Fruit fly (Drosophila melanogaster) whole organism, wandering third instar larva: Measurements from ENCODE around the gene Shc.

Source experiments
- Abd-B ChIP-seq: fragments of >200 bp; optimal IDR thresholded peaks from 2 replicates; lab custom pipeline; 2017; ENCODE audit warnings: missing biosample characterization, missing genetic modification characterization
- CG32264 ChIP-seq: fragments of 200-800 bp; sonication (Bioruptor generic); optimal IDR thresholded peaks from 2 replicates; lab custom pipeline; 2016; ENCODE audit warnings: missing biosample characterization, missing genetic modification characterization
- CG9705 ChIP-seq: fragments of 200-800 bp; sonication (Bioruptor generic); optimal IDR thresholded peaks from 2 replicates; lab custom pipeline; 2018; ENCODE audit warnings: missing biosample characterization, mild to moderate bottlenecking, missing genetic modification characterization
- CrebA ChIP-seq: fragments of 200-800 bp; sonication (Bioruptor generic); optimal IDR thresholded peaks from 2 replicates; lab custom pipeline; 2016; ENCODE audit warnings: missing biosample characterization, mild to moderate bottlenecking, missing genetic modification characterization, borderline replicate concordance
- Dfd ChIP-seq: fragments of >200 bp; optimal IDR thresholded peaks from 2 replicates; lab custom pipeline; 2017; ENCODE audit warnings: missing biosample characterization, missing genetic modification characterization
- Dif ChIP-seq: fragments of 200-275, 200-300 bp; sonication (Bioruptor generic); optimal IDR thresholded peaks from 2 replicates; lab custom pipeline; 2018; ENCODE audit warnings: missing biosample characterization, missing genetic modification characterization; ENCODE audit not compliant: partially characterized antibody
- GATAd ChIP-seq: sonication (Bioruptor generic); optimal IDR thresholded peaks from 2 replicates; lab custom pipeline; 2016; ENCODE audit warnings: missing biosample characterization, missing genetic modification characterization
- HLH106 ChIP-seq: fragments of 200-800 bp; optimal IDR thresholded peaks from 3 replicates; lab custom pipeline; 2019; ENCODE audit warnings: missing biosample characterization, mild to moderate bottlenecking, missing genetic modification characterization, moderate library complexity
- Hnf4 ChIP-seq: fragments of 200-800 bp; sonication (Bioruptor generic); optimal IDR thresholded peaks from 2 replicates; lab custom pipeline; 2016; ENCODE audit warnings: missing biosample characterization, mild to moderate bottlenecking, missing genetic modification characterization
- Hr78 ChIP-seq: fragments of >200 bp; optimal IDR thresholded peaks from 2 replicates; lab custom pipeline; 2017; ENCODE audit warnings: missing biosample characterization, missing genetic modification characterization
- Hr83 ChIP-seq: fragments of 200-300 bp; sonication (Bioruptor generic); optimal IDR thresholded peaks from 2 replicates; lab custom pipeline; 2016; ENCODE audit warnings: missing biosample characterization, mild to moderate bottlenecking, missing genetic modification characterization, moderate library complexity; ENCODE audit not compliant: poor library complexity, severe bottlenecking
- Jra ChIP-seq: sonication (Bioruptor generic); optimal IDR thresholded peaks from 2 replicates; lab custom pipeline; 2016; ENCODE audit warnings: missing biosample characterization, missing genetic modification characterization
- Mio ChIP-seq: sonication (Bioruptor generic); optimal IDR thresholded peaks from 2 replicates; lab custom pipeline; 2016; ENCODE audit warnings: missing biosample characterization, missing genetic modification characterization
- Myc ChIP-seq: fragments of >200 bp; optimal IDR thresholded peaks from 2 replicates; lab custom pipeline; 2017
- N ChIP-seq: fragments of >200 bp; optimal IDR thresholded peaks from 2 replicates; lab custom pipeline; 2018; ENCODE audit warnings: missing biosample characterization, missing external identifiers, missing genetic modification characterization
- OdsH ChIP-seq: fragments of 200-800 bp; sonication (Bioruptor generic); optimal IDR thresholded peaks from 2 replicates; lab custom pipeline; 2016; ENCODE audit warnings: missing biosample characterization, mild to moderate bottlenecking, missing genetic modification characterization
- Rel ChIP-seq, 2 experiments: fragments of 200-800 bp; sonication (Bioruptor generic) in 1 of 2; optimal IDR thresholded peaks; 2 replicates in 1 of 2; 3 replicates in 1 of 2; lab custom pipeline; 2016 to 2019; ENCODE audit warnings: mild to moderate bottlenecking in 2 of 2, missing biosample characterization in 2 of 2, missing genetic modification characterization in 2 of 2, moderate library complexity in 1 of 2
- Sp1 ChIP-seq: fragments of 200-800 bp; sonication (Bioruptor generic); optimal IDR thresholded peaks from 3 replicates; lab custom pipeline; 2019; ENCODE audit warnings: missing biosample characterization, mild to moderate bottlenecking, missing genetic modification characterization, moderate library complexity
- Vsx2 ChIP-seq: fragments of 200-300, 225-300 bp; sonication (Bioruptor generic); optimal IDR thresholded peaks from 2 replicates; lab custom pipeline; 2018; ENCODE audit warnings: missing biosample characterization, missing genetic modification characterization; ENCODE audit not compliant: partially characterized antibody
- br ChIP-seq: fragments of 200-800 bp; sonication (Bioruptor generic); optimal IDR thresholded peaks from 2 replicates; lab custom pipeline; 2016; ENCODE audit warnings: missing biosample characterization, missing genetic modification characterization
- brk ChIP-seq: fragments of 200-800 bp; sonication (Bioruptor generic); optimal IDR thresholded peaks from 2 replicates; lab custom pipeline; 2016; ENCODE audit warnings: missing biosample characterization, mild to moderate bottlenecking, missing genetic modification characterization
- dl ChIP-seq, 2 experiments: fragments of 175-275, 200-275 bp in 1 of 2; fragments of 200-275 bp in 1 of 2; sonication (Bioruptor generic); optimal IDR thresholded peaks; lab custom pipeline; 2018; ENCODE audit warnings: mild to moderate bottlenecking in 2 of 2, missing biosample characterization in 2 of 2, missing genetic modification characterization in 2 of 2, moderate library complexity in 2 of 2; ENCODE audit not compliant: partially characterized antibody in 2 of 2, insufficient read depth in 1 of 2
- dmrt93B ChIP-seq: fragments of 200-800 bp; sonication (Bioruptor generic); optimal IDR thresholded peaks from 2 replicates; lab custom pipeline; 2018; ENCODE audit warnings: missing biosample characterization, mild to moderate bottlenecking, missing genetic modification characterization
- dsf ChIP-seq: sonication (Bioruptor generic); optimal IDR thresholded peaks from 2 replicates; lab custom pipeline; 2016; ENCODE audit warnings: missing biosample characterization, missing genetic modification characterization, borderline replicate concordance
- ey ChIP-seq: fragments of 200-800 bp; sonication (Bioruptor generic); optimal IDR thresholded peaks from 2 replicates; lab custom pipeline; 2016; ENCODE audit warnings: missing biosample characterization, missing genetic modification characterization
- foxo ChIP-seq, 2 experiments: fragments of 200-800 bp; sonication (Bioruptor generic); optimal IDR thresholded peaks; 2 replicates in 1 of 2; 3 replicates in 1 of 2; lab custom pipeline; 2016 to 2017; ENCODE audit warnings: missing biosample characterization in 2 of 2, missing genetic modification characterization in 2 of 2
- fru ChIP-seq: fragments of 200-800 bp; sonication (Bioruptor generic); optimal IDR thresholded peaks from 3 replicates; lab custom pipeline; 2016; ENCODE audit warnings: missing biosample characterization, mild to moderate bottlenecking, missing genetic modification characterization
- h ChIP-seq: fragments of 200-800 bp; sonication (Bioruptor generic); optimal IDR thresholded peaks from 3 replicates; lab custom pipeline; 2016; ENCODE audit warnings: missing biosample characterization, mild to moderate bottlenecking, missing genetic modification characterization
- jim ChIP-seq: fragments of 175-275, 200-325 bp; sonication (Bioruptor generic); optimal IDR thresholded peaks from 2 replicates; lab custom pipeline; 2016; ENCODE audit warnings: missing biosample characterization, mild to moderate bottlenecking, missing genetic modification characterization
- lola ChIP-seq: fragments of >200 bp; optimal IDR thresholded peaks from 2 replicates; lab custom pipeline; 2017; ENCODE audit warnings: missing biosample characterization, missing genetic modification characterization
- pan ChIP-seq: fragments of >200 bp; optimal IDR thresholded peaks from 2 replicates; lab custom pipeline; 2017
- psq ChIP-seq: fragments of 200-800 bp; sonication (Bioruptor generic); optimal IDR thresholded peaks from 3 replicates; lab custom pipeline; 2017; ENCODE audit warnings: missing biosample characterization, mild to moderate bottlenecking, missing genetic modification characterization, moderate library complexity
- rgr ChIP-seq: fragments of 200-800 bp; sonication (Bioruptor generic); optimal IDR thresholded peaks from 3 replicates; lab custom pipeline; 2016; ENCODE audit warnings: missing biosample characterization, mild to moderate bottlenecking, missing genetic modification characterization
- sage ChIP-seq: fragments of 200-800 bp; sonication (Bioruptor generic); optimal IDR thresholded peaks from 2 replicates; lab custom pipeline; 2016; ENCODE audit warnings: missing biosample characterization, mild to moderate bottlenecking, missing genetic modification characterization
- sv ChIP-seq: fragments of 200-800 bp; sonication (Bioruptor generic); optimal IDR thresholded peaks from 3 replicates; lab custom pipeline; 2016; ENCODE audit warnings: missing biosample characterization, missing genetic modification characterization
- tai ChIP-seq: sonication (Bioruptor generic); optimal IDR thresholded peaks from 2 replicates; lab custom pipeline; 2016; ENCODE audit warnings: missing biosample characterization, missing genetic modification characterization
- usp ChIP-seq: fragments of >200 bp; optimal IDR thresholded peaks from 2 replicates; lab custom pipeline; 2017; ENCODE audit warnings: missing biosample characterization, missing genetic modification characterization
- woc ChIP-seq: sonication (Bioruptor generic); optimal IDR thresholded peaks from 2 replicates; lab custom pipeline; 2016; ENCODE audit warnings: missing biosample characterization, mild to moderate bottlenecking, missing genetic modification characterization

The Shc gene

dm6 chr3L:9455819-9456388, 29.1 kb downstream of the Shc start, which contains the start of the genes phol and CG3552:
Gene phol, minus strand, starts transcription at chr3L:9456281.
Gene CG3552, plus strand, starts transcription at chr3L:9456318.
- TF ChIP-seq psq (no peak), sv (no peak), Vsx2 (GFP tag; lab: Kevin White, UChicago) (no peak), Hnf4 (GFP tag; lab: Kevin White, UChicago) (no peak), foxo (GFP tag; optimal IDR thresholded peaks at IDR 0.05; lab: Kevin White, UChicago) (peak in 1 of 2 experiments; percentile 3), Dfd (GFP tag; lab: Kevin White, UChicago) (no peak), h (no peak), Hr83 (GFP tag; lab: Kevin White, UChicago) (no peak), Sp1 (GFP tag; lab: Kevin White, UChicago) (peak; percentile 26), brk (GFP tag; lab: Kevin White, UChicago) (no peak), br (no peak), usp (no peak), CG32264 (no peak), Mio (GFP tag; lab: Kevin White, UChicago) (no peak), dmrt93B (GFP tag; lab: Kevin White, UChicago) (no peak), dsf (GFP tag; lab: Kevin White, UChicago) (no peak), Hr78 (GFP tag; lab: Kevin White, UChicago) (no peak), rgr (GFP tag; lab: Kevin White, UChicago) (peak; percentile 7), HLH106 (peak; percentile 2), pan (lab: Kevin White, UChicago) (no peak), Myc (peak; percentile 9), Abd-B (GFP tag; lab: Kevin White, UChicago) (no peak), tai (GFP tag; lab: Kevin White, UChicago) (no peak), Rel (GFP tag; optimal IDR thresholded peaks at IDR 0.05; lab: Kevin White, UChicago) (no peak), Rel (tag; optimal IDR thresholded peaks at IDR 0.05; lab: Kevin White, UChicago) (peak; percentile 90), sage (no peak), fru (no peak)

DNA sequence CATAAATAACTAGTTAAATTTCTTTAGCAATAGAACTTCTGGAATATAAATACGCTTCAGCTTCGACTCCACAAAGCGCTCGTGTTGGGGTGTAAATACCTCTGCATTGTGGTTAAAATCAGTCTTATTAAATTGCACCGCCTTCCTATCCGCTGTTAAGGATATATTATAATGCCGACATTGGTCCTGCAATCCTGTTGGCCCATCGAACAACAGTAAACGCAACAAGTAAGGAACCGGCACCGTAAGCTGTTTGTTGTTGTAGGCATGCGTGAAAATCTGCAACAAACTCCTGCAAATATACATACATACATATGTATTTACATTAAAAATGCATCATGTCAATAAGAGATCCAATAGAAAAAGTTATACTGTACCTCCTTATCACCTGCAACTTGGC, 29.6 kb downstream of the Shc start:
- TF ChIP-seq psq: no peak
- no peak for TF ChIP-seq Abd-B (GFP tag; lab: Kevin White, UChicago)
- no peak for TF ChIP-seq OdsH (GFP tag; lab: Kevin White, UChicago)
- TF ChIP-seq jim (GFP tag; lab: Kevin White, UChicago): no peak
- TF ChIP-seq pan (lab: Kevin White, UChicago): no peak
- no peak for TF ChIP-seq CG9705 (GFP tag; lab: Kevin White, UChicago)
- no peak for TF ChIP-seq usp
- TF ChIP-seq dl (GFP tag; optimal IDR thresholded peaks at IDR 0.05; lab: Kevin White, UChicago; ENCODE audit: insufficient read depth in 1 of 2, partially characterized antibody in 2 of 2): no peak
- TF ChIP-seq Mio (GFP tag; lab: Kevin White, UChicago): no peak
- no peak for TF ChIP-seq ey (GFP tag; lab: Kevin White, UChicago)
- TF ChIP-seq Hnf4 (GFP tag; lab: Kevin White, UChicago): no peak
- TF ChIP-seq brk (GFP tag; lab: Kevin White, UChicago): no peak
- TF ChIP-seq Dif: no peak
- no peak for TF ChIP-seq N
- no peak for TF ChIP-seq sv
- no peak for TF ChIP-seq br
- TF ChIP-seq, all 38 proteins: peak for 0

DNA sequence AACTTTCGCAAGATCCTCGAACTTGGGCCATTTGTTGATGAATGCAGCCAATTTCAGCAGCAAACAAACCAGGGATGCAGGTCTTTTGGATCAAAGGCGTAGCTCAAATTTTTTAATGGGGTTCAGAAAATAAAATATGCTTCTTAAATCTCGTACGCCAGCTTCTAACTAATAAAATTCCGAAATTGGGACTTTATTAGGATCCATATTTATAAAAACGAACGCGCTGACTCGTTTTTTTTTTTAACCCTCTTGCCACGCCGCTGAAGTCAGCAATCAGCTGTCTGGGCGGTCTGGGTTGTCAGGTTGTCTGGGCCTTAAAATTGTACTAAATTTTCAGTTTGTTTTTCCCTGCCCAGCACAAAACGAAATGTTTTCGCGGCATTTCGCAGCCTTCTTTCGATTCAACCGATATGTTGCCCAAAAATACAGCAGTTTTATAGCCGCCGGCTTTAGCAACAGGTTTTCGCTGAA, 30.8 kb downstream of the Shc start, which contains the start of gene CG3437:
TSS of gene CG3437 (minus strand) at position 51 of the 474 bp plus-strand sequence.
- no peak for TF ChIP-seq lola
- TF ChIP-seq CG32264: peak; percentile 99
- peak; percentile 99 for TF ChIP-seq OdsH (GFP tag; lab: Kevin White, UChicago)
- no peak for TF ChIP-seq usp
- TF ChIP-seq Vsx2 (GFP tag; lab: Kevin White, UChicago): no peak
- TF ChIP-seq Jra (GFP tag; lab: Kevin White, UChicago): peak; percentile 98
- TF ChIP-seq dmrt93B (GFP tag; lab: Kevin White, UChicago): peak; percentile 99
- TF ChIP-seq fru: peak; percentile 99
- TF ChIP-seq N: no peak
- TF ChIP-seq Sp1 (GFP tag; lab: Kevin White, UChicago): peak; percentile 100
- TF ChIP-seq sv: peak; percentile 98
- TF ChIP-seq CrebA: no peak
- TF ChIP-seq Rel (GFP tag; optimal IDR thresholded peaks at IDR 0.05; lab: Kevin White, UChicago): peak; percentile 95
- TF ChIP-seq Rel (tag; optimal IDR thresholded peaks at IDR 0.05; lab: Kevin White, UChicago): peak; percentile 89
- TF ChIP-seq HLH106: peak; percentile 99
- peak; percentile 98 for TF ChIP-seq sage
- TF ChIP-seq Abd-B (GFP tag; lab: Kevin White, UChicago): no peak
- TF ChIP-seq GATAd: peak; percentile 98
- TF ChIP-seq Dif: no peak
- TF ChIP-seq Hr78 (GFP tag; lab: Kevin White, UChicago): no peak
- TF ChIP-seq dsf (GFP tag; lab: Kevin White, UChicago): peak; percentile 96
- TF ChIP-seq dl (GFP tag; optimal IDR thresholded peaks at IDR 0.05; lab: Kevin White, UChicago; ENCODE audit: insufficient read depth in 1 of 2, partially characterized antibody in 2 of 2): no peak
- TF ChIP-seq rgr (GFP tag; lab: Kevin White, UChicago): peak; percentile 100
- no peak for TF ChIP-seq Myc
- TF ChIP-seq tai (GFP tag; lab: Kevin White, UChicago): no peak
- peak; percentile 92 for TF ChIP-seq Dfd (GFP tag; lab: Kevin White, UChicago)
- peak; percentile 99 for TF ChIP-seq br
- TF ChIP-seq ey (GFP tag; lab: Kevin White, UChicago): peak; percentile 99
- TF ChIP-seq jim (GFP tag; lab: Kevin White, UChicago): peak; percentile 91
- TF ChIP-seq foxo (GFP tag; optimal IDR thresholded peaks at IDR 0.05; lab: Kevin White, UChicago): peak; percentile 99 to 100
- TF ChIP-seq woc: peak; percentile 99
- TF ChIP-seq psq: peak; percentile 97
- TF ChIP-seq CG9705 (GFP tag; lab: Kevin White, UChicago): peak; percentile 99
- TF ChIP-seq h: peak; percentile 99
- peak; percentile 99 for TF ChIP-seq Hnf4 (GFP tag; lab: Kevin White, UChicago)
- TF ChIP-seq brk (GFP tag; lab: Kevin White, UChicago): peak; percentile 98
- peak; percentile 99 for TF ChIP-seq Hr83 (GFP tag; lab: Kevin White, UChicago)
